Worm (Caenorhabditis elegans): ENCODE measurements around the gene F20D6.9.
A peak's percentile ranks its signal among the peaks of the same experiment; 100 is the strongest.

F20D6.9 gene

ce11 chrV:8163199-8163598 lies 14.1 kb downstream of the F20D6.9 start:
- peak; percentile 20 for TF ChIP-seq nhr-85 (tag)
- TF ChIP-seq tlp-1 (tag; optimal IDR thresholded peaks at IDR 0.05) = no peak
- no peak for TF ChIP-seq sptf-1 (tag; optimal IDR thresholded peaks at IDR 0.05)
- no peak for TF ChIP-seq efl-1 (optimal IDR thresholded peaks at IDR 0.05)
- TF ChIP-seq efl-1 (GFP tag; optimal IDR thresholded peaks at IDR 0.05 in 1 of 2) = peak in 1 of 2 experiments; percentile 62
- no peak for TF ChIP-seq egl-27 (tag; optimal IDR thresholded peaks at IDR 0.05)
- no peak for TF ChIP-seq C16A3.4 (tag; optimal IDR thresholded peaks at IDR 0.05)

ce11 chrV:8161699-8162098 lies 15.6 kb downstream of the F20D6.9 start, which contains the start of gene F20D6.5:
TSS of gene F20D6.5 (plus strand) at chrV:8161957.
- TF ChIP-seq lin-35 (GFP tag; optimal IDR thresholded peaks at IDR 0.05) (no peak), elt-2 (tag; optimal IDR thresholded peaks at IDR 0.05) (peak; percentile 54), C34B4.2 (tag; optimal IDR thresholded peaks at IDR 0.05) (no peak)

- no peak for TF ChIP-seq fkh-4 (tag; optimal IDR thresholded peaks at IDR 0.05; ENCODE audit: borderline replicate concordance)
- TF ChIP-seq snpc-4 (tag; optimal IDR thresholded peaks at IDR 0.05) = no peak
- TF ChIP-seq hlh-17 (GFP tag; optimal IDR thresholded peaks at IDR 0.05; ENCODE audit: borderline replicate concordance) = no peak
- no peak for TF ChIP-seq Y116A8C.19 (tag; optimal IDR thresholded peaks at IDR 0.05; ENCODE audit: borderline replicate concordance)
- no peak for TF ChIP-seq mdl-1 (tag; optimal IDR thresholded peaks at IDR 0.05)
- TF ChIP-seq tlp-1 (tag; optimal IDR thresholded peaks at IDR 0.05) = no peak
- no peak for TF ChIP-seq zip-4 (GFP tag; optimal IDR thresholded peaks at IDR 0.05)
- TF ChIP-seq nhr-77 (tag; optimal IDR thresholded peaks at IDR 0.05) = no peak
- no peak for TF ChIP-seq sox-4 (tag; optimal IDR thresholded peaks at IDR 0.05)
- TF ChIP-seq fkh-10 (GFP tag; optimal IDR thresholded peaks at IDR 0.05) = no peak
- no peak for TF ChIP-seq mab-9 (GFP tag; IDR thresholded peaks at IDR 0.05)
- no peak for TF ChIP-seq unc-30 (tag; optimal IDR thresholded peaks at IDR 0.05)
- TF ChIP-seq mep-1 (tag; optimal IDR thresholded peaks at IDR 0.05) = no peak
- no peak for TF ChIP-seq lin-39 (tag; optimal IDR thresholded peaks at IDR 0.05)
- TF ChIP-seq ceh-63 (GFP tag; optimal IDR thresholded peaks at IDR 0.05) = no peak
- no peak for TF ChIP-seq elt-3 (tag; optimal IDR thresholded peaks at IDR 0.05)
- no peak for TF ChIP-seq isw-1 (GFP tag; IDR thresholded peaks at IDR 0.05)
- no peak for TF ChIP-seq rnt-1 (tag; optimal IDR thresholded peaks at IDR 0.05)
Measured at ce11 chrV:8159629-8160028, 17.6 kb downstream of the F20D6.9 start, which contains the start of gene F20D6.6. TSS of gene F20D6.6 (plus strand) at chrV:8159929.

ce11 chrV:8157446-8157845 lies 19.8 kb downstream of the F20D6.9 start, which contains the start of gene sul-2:
TSS of gene sul-2 (plus strand) at chrV:8157746.
- TF ChIP-seq tbx-2 (tag; optimal IDR thresholded peaks at IDR 0.05) (no peak), egl-27 (tag; optimal IDR thresholded peaks at IDR 0.05) (no peak), nhr-11 (tag; optimal IDR thresholded peaks at IDR 0.05) (no peak), pag-3 (tag; optimal IDR thresholded peaks at IDR 0.05; ENCODE audit: borderline replicate concordance, insufficient read depth) (no peak), ceh-82 (tag; optimal IDR thresholded peaks at IDR 0.05) (no peak), dpl-1 (GFP tag; optimal IDR thresholded peaks at IDR 0.05) (no peak), sptf-1 (tag; optimal IDR thresholded peaks at IDR 0.05) (no peak), nhr-71 (tag; optimal IDR thresholded peaks at IDR 0.05) (no peak), vab-15 (tag; optimal IDR thresholded peaks at IDR 0.05) (no peak), sox-4 (tag; optimal IDR thresholded peaks at IDR 0.05) (no peak), nhr-90 (tag; optimal IDR thresholded peaks at IDR 0.05; ENCODE audit: poor library complexity) (no peak), elt-2 (tag; optimal IDR thresholded peaks at IDR 0.05) (no peak), rnt-1 (tag; optimal IDR thresholded peaks at IDR 0.05) (no peak), ceh-90 (tag; optimal IDR thresholded peaks at IDR 0.05) (no peak), ama-1 (optimal IDR thresholded peaks at IDR 0.05) (no peak), nhr-76 (tag; optimal IDR thresholded peaks at IDR 0.05) (no peak), hlh-17 (GFP tag; optimal IDR thresholded peaks at IDR 0.05; ENCODE audit: borderline replicate concordance) (no peak), isw-1 (GFP tag; IDR thresholded peaks at IDR 0.05) (no peak), lsy-2 (tag; optimal IDR thresholded peaks at IDR 0.05) (no peak), ets-5 (GFP tag; IDR thresholded peaks at IDR 0.05) (no peak)
